Fruit fly (Drosophila melanogaster) S2 (cell line): Measurements from ENCODE around the gene CG34057.

ENCODE experiments used
- CG8478 ChIP-seq: fragments of >200 bp; optimal IDR thresholded peaks from 2 replicates; lab custom pipeline; 2018
- CTCF ChIP-seq, 2 experiments: fragments of >200 bp; optimal IDR thresholded peaks; 2 replicates each; lab custom pipeline; 2018

DNA sequence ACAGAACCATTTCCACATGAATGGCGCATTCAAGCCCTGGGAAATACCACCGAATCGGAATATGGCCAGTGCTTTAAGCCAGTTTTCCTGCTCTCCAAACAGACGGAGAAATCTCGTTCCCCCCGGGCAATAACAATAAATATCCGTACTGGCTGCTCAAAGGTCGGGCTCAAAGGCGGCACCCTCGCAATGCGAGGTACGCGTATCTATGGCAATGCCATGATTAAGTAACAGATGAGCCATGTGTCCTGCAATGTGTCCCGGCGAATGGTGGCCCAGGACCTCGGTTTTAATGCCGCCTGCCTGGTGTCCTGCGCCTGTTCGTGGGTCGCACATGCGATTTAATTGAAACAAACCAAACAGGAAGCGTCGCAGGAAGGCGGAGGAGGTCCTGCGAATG lies 6.7 kb downstream of the CG34057 start:
- TF ChIP-seq CG8478 (lab: Kevin White, UChicago) = no peak
- TF ChIP-seq CTCF (optimal IDR thresholded peaks at IDR 0.05; lab: Kevin White, UChicago) = no peak
